Worm (Caenorhabditis elegans): ENCODE measurements around the gene tag-30.

ce11 chrIV:11821591-11822361, 33.2 kb downstream of the tag-30 start, which contains the start of the genes par-5 and M117.3:
- TF ChIP-seq K02D7.2 (tag; optimal IDR thresholded peaks at IDR 0.05), result no peak
- peak; percentile 92 for TF ChIP-seq hlh-30 (tag; optimal IDR thresholded peaks at IDR 0.05; ENCODE audit: insufficient read depth)
- peak; percentile 1 for TF ChIP-seq elt-2 (tag; optimal IDR thresholded peaks at IDR 0.05)
- TF ChIP-seq ama-1 (optimal IDR thresholded peaks at IDR 0.05), result no peak
- TF ChIP-seq ets-4 (tag; optimal IDR thresholded peaks at IDR 0.05), result no peak
- peak; percentile 19 for TF ChIP-seq madf-2 (tag; optimal IDR thresholded peaks at IDR 0.05)
- peak; percentile 53 for TF ChIP-seq ceh-14 (tag; optimal IDR thresholded peaks at IDR 0.05)
- no peak for TF ChIP-seq pag-3 (tag; optimal IDR thresholded peaks at IDR 0.05; ENCODE audit: borderline replicate concordance)
- peak; percentile 24 for TF ChIP-seq dve-1 (tag; optimal IDR thresholded peaks at IDR 0.05)
- no peak for TF ChIP-seq fkh-10 (GFP tag; optimal IDR thresholded peaks at IDR 0.05)
- TF ChIP-seq gmeb-2 (tag; optimal IDR thresholded peaks at IDR 0.05), result no peak
